Worm (Caenorhabditis elegans) whole organism, L4 larva: Measurements from ENCODE around the gene R160.10.

ENCODE experiments used
- F10B5.3 ChIP-seq: sonication (generic microtip); optimal IDR thresholded peaks from 2 replicates; lab custom pipeline; 2016; ENCODE audit warnings: mild to moderate bottlenecking, missing genetic modification characterization, missing compliant biosample characterization
- F26F4.8 ChIP-seq: fragments of 200-800 bp; sonication (Bioruptor generic); conservative IDR thresholded peaks from 2 replicates; pipeline ENCODE4 v1.3.6; 2022; ENCODE audit warnings: missing genetic modification characterization, missing compliant biosample characterization
- T26A8.4 ChIP-seq: fragments of 200-800 bp; sonication (Bioruptor generic); IDR thresholded peaks from 2 replicates; pipeline ENCODE4 v1.3.6; 2022; ENCODE audit warnings: missing genetic modification characterization, missing compliant biosample characterization
- Y5F2A.4 ChIP-seq: fragments of 200-800 bp; sonication (Bioruptor generic); optimal IDR thresholded peaks from 2 replicates; lab custom pipeline; 2018; ENCODE audit warnings: mild to moderate bottlenecking, missing genetic modification characterization, missing compliant biosample characterization
- ZK546.5 ChIP-seq, 2 experiments: sonication (generic microtip); optimal IDR thresholded peaks; 2 replicates each; lab custom pipeline; 2017; ENCODE audit warnings: missing biosample characterization in 2 of 2, missing genetic modification characterization in 2 of 2
- aha-1 ChIP-seq: fragments of 150-350 bp; peaks from one replicate; lab custom pipeline; 2014; ENCODE audit warnings: missing biosample characterization, missing genetic modification characterization
- arid-1 ChIP-seq: fragments of 200-800 bp; sonication (Bioruptor generic); conservative IDR thresholded peaks from 2 replicates; pipeline ENCODE4 v1.3.6; 2022; ENCODE audit warnings: missing genetic modification reagents, missing genetic modification characterization, missing compliant biosample characterization
- ceh-20 ChIP-seq: fragments of 200-800 bp; sonication (Bioruptor generic); IDR thresholded peaks from 2 replicates; pipeline ENCODE4 v1.3.6; 2022; ENCODE audit warnings: missing genetic modification reagents, missing genetic modification characterization, missing compliant biosample characterization
- ceh-32 ChIP-seq: sonication (generic microtip); optimal IDR thresholded peaks from 2 replicates; lab custom pipeline; 2016; ENCODE audit warnings: mild to moderate bottlenecking, missing genetic modification characterization, missing compliant biosample characterization; ENCODE audit not compliant: poor library complexity
- ceh-44 ChIP-seq: fragments of 200-800 bp; sonication (Bioruptor generic); IDR thresholded peaks from 2 replicates; pipeline ENCODE4 v1.3.6; 2022; ENCODE audit warnings: missing genetic modification reagents, missing genetic modification characterization, missing compliant biosample characterization
- ceh-62 ChIP-seq: sonication (generic microtip); optimal IDR thresholded peaks from 2 replicates; lab custom pipeline; 2017; ENCODE audit warnings: missing biosample characterization, missing genetic modification characterization
- ctbp-1 ChIP-seq: fragments of 200-800 bp; sonication (Bioruptor generic); IDR thresholded peaks from 2 replicates; pipeline ENCODE4 v1.3.6; 2022; ENCODE audit warnings: missing genetic modification reagents, missing genetic modification characterization, missing compliant biosample characterization
- dmd-6 ChIP-seq: fragments of 200-800 bp; sonication (Bioruptor generic); IDR thresholded peaks from 2 replicates; pipeline ENCODE4 v1.3.6; 2022; ENCODE audit warnings: missing genetic modification reagents, missing genetic modification characterization, missing compliant biosample characterization
- dpl-1 ChIP-seq: fragments of 150-350 bp; optimal IDR thresholded peaks from 2 replicates; lab custom pipeline; 2014; ENCODE audit warnings: missing biosample characterization, missing genetic modification reagents, missing genetic modification characterization
- dve-1 ChIP-seq: sonication (generic microtip); optimal IDR thresholded peaks from 2 replicates; lab custom pipeline; 2017; ENCODE audit warnings: antibody characterized with exemption, mild to moderate bottlenecking, missing genetic modification characterization, missing compliant biosample characterization; ENCODE audit not compliant: insufficient read depth
- egl-27 ChIP-seq: sonication (generic microtip); optimal IDR thresholded peaks from 3 replicates; lab custom pipeline; 2017; ENCODE audit warnings: missing biosample characterization, missing genetic modification reagents, missing genetic modification characterization
- egl-43 ChIP-seq: fragments of 200-800 bp; sonication (Bioruptor generic); IDR thresholded peaks from 2 replicates; pipeline ENCODE4 v1.3.6; 2022; ENCODE audit warnings: missing genetic modification reagents, missing genetic modification characterization, missing compliant biosample characterization
- fkh-10 ChIP-seq: fragments of 150-350 bp; optimal IDR thresholded peaks from 2 replicates; lab custom pipeline; 2014; ENCODE audit warnings: missing biosample characterization, missing genetic modification reagents, missing genetic modification characterization
- hlh-11 ChIP-seq: fragments of 200-800 bp; sonication (Bioruptor generic); optimal IDR thresholded peaks from 2 replicates; lab custom pipeline; 2018; ENCODE audit warnings: mild to moderate bottlenecking, missing genetic modification characterization, missing compliant biosample characterization
- lim-7 ChIP-seq: fragments of 200-800 bp; sonication (Bioruptor generic); IDR thresholded peaks from 2 replicates; pipeline ENCODE4 v1.3.6; 2022; ENCODE audit warnings: missing genetic modification characterization, missing compliant biosample characterization
- lin-13 ChIP-seq: fragments of 150-350 bp; optimal IDR thresholded peaks from 2 replicates; lab custom pipeline; 2014; ENCODE audit warnings: missing biosample characterization, missing genetic modification reagents, missing genetic modification characterization
- lin-15B ChIP-seq: fragments of 150-350 bp; sonication (generic microtip); optimal IDR thresholded peaks from 3 replicates; lab custom pipeline; 2014; ENCODE audit warnings: missing biosample characterization, missing genetic modification characterization
- lin-29 ChIP-seq: fragments of 200-800 bp; sonication (Bioruptor generic); IDR thresholded peaks from 2 replicates; pipeline ENCODE4 v1.3.6; 2022; ENCODE audit warnings: missing genetic modification reagents, missing genetic modification characterization, missing compliant biosample characterization
- lin-38 ChIP-seq: fragments of 200-800 bp; sonication (Bioruptor generic); IDR thresholded peaks from 2 replicates; pipeline ENCODE4 v1.3.6; 2022; ENCODE audit warnings: missing genetic modification reagents, missing genetic modification characterization, missing compliant biosample characterization
- lin-39 ChIP-seq: fragments of 150-350 bp; optimal IDR thresholded peaks from 2 replicates; lab custom pipeline; 2014; ENCODE audit warnings: missing biosample characterization, missing genetic modification reagents, missing genetic modification characterization
- mdt-29 ChIP-seq: fragments of 200-800 bp; sonication (Bioruptor generic); IDR thresholded peaks from 2 replicates; pipeline ENCODE4 v1.3.6; 2022; ENCODE audit warnings: missing genetic modification reagents, missing genetic modification characterization, missing compliant biosample characterization
- mes-2 ChIP-seq: sonication (generic microtip); optimal IDR thresholded peaks from 2 replicates; lab custom pipeline; 2016; ENCODE audit warnings: missing genotype, mild to moderate bottlenecking, missing genetic modification characterization, missing compliant biosample characterization; ENCODE audit not compliant: poor library complexity, severe bottlenecking
- nhr-10 ChIP-seq: fragments of 150-350 bp; optimal IDR thresholded peaks from 2 replicates; lab custom pipeline; 2014; ENCODE audit warnings: missing biosample characterization, missing genetic modification characterization
- nhr-102 ChIP-seq: sonication (generic microtip); optimal IDR thresholded peaks from 2 replicates; lab custom pipeline; 2016; ENCODE audit warnings: mild to moderate bottlenecking, missing genetic modification characterization, moderate library complexity, missing compliant biosample characterization
- nhr-11 ChIP-seq: fragments of 150-350 bp; optimal IDR thresholded peaks from 2 replicates; lab custom pipeline; 2014; ENCODE audit warnings: missing biosample characterization, missing genetic modification characterization
- nhr-237 ChIP-seq: sonication (generic microtip); optimal IDR thresholded peaks from 2 replicates; lab custom pipeline; 2017; ENCODE audit warnings: missing biosample characterization, missing genetic modification characterization
- nhr-25 ChIP-seq: sonication (generic microtip); optimal IDR thresholded peaks from 2 replicates; lab custom pipeline; 2017; ENCODE audit warnings: missing genetic modification characterization, mild to moderate bottlenecking, missing compliant biosample characterization, antibody characterized with exemption, moderate library complexity, borderline replicate concordance; ENCODE audit not compliant: insufficient read depth
- nhr-41 ChIP-seq: fragments of 200-800 bp; sonication (Bioruptor generic); IDR thresholded peaks from 2 replicates; pipeline ENCODE4 v1.3.6; 2022; ENCODE audit warnings: missing genetic modification reagents, missing genetic modification characterization, missing compliant biosample characterization
- nhr-42 ChIP-seq: fragments of 200-800 bp; sonication (Bioruptor generic); IDR thresholded peaks from 2 replicates; pipeline ENCODE4 v1.3.6; 2022; ENCODE audit warnings: missing genetic modification characterization, missing compliant biosample characterization
- nhr-48 ChIP-seq: sonication (generic microtip); optimal IDR thresholded peaks from 2 replicates; lab custom pipeline; 2016; ENCODE audit warnings: mild to moderate bottlenecking, missing genetic modification characterization, missing compliant biosample characterization
- nhr-6 ChIP-seq: fragments of 150-350 bp; optimal IDR thresholded peaks from 2 replicates; lab custom pipeline; 2014; ENCODE audit warnings: missing biosample characterization, missing genetic modification characterization
- nhr-76 ChIP-seq: fragments of 150-350 bp; optimal IDR thresholded peaks from 2 replicates; lab custom pipeline; 2014; ENCODE audit warnings: missing biosample characterization, missing genetic modification characterization
- nhr-77 ChIP-seq: fragments of 150-350 bp; optimal IDR thresholded peaks from 2 replicates; lab custom pipeline; 2014; ENCODE audit warnings: missing biosample characterization, missing genetic modification characterization
- pha-4 ChIP-seq, 2 experiments: fragments of 150-350 bp in 1 of 2; fragments of 200-800 bp in 1 of 2; sonication (Bioruptor generic) in 1 of 2; IDR thresholded peaks in 1 of 2; optimal IDR thresholded peaks in 1 of 2; 2 replicates each; pipeline versions ENCODE4 v1.3.6 to Lab custom; 2014 to 2022; ENCODE audit warnings: missing genetic modification characterization in 2 of 2, missing genetic modification reagents in 2 of 2, missing biosample characterization in 1 of 2, missing compliant biosample characterization in 1 of 2
- php-3 ChIP-seq: fragments of 200-800 bp; sonication (Bioruptor generic); IDR thresholded peaks from 2 replicates; pipeline ENCODE4 v1.3.6; 2022; ENCODE audit warnings: missing genetic modification reagents, missing genetic modification characterization, missing compliant biosample characterization
- pqm-1 ChIP-seq: sonication (generic microtip); optimal IDR thresholded peaks from 2 replicates; lab custom pipeline; 2017; ENCODE audit warnings: missing biosample characterization, missing genetic modification characterization
- sdz-12 ChIP-seq: fragments of 200-800 bp; sonication (Bioruptor generic); optimal IDR thresholded peaks from 2 replicates; lab custom pipeline; 2018; ENCODE audit warnings: mild to moderate bottlenecking, missing genetic modification characterization, missing compliant biosample characterization
- skn-1 ChIP-seq: fragments of 150-350 bp; optimal IDR thresholded peaks from 2 replicates; lab custom pipeline; 2014; ENCODE audit warnings: missing biosample characterization, missing genetic modification characterization
- tra-1 ChIP-seq: fragments of 200-800 bp; sonication (Bioruptor generic); IDR thresholded peaks from 2 replicates; pipeline ENCODE4 v1.3.6; 2022; ENCODE audit warnings: missing genetic modification reagents, missing genetic modification characterization, missing compliant biosample characterization
- unc-130 ChIP-seq: sonication (generic microtip); optimal IDR thresholded peaks from 2 replicates; lab custom pipeline; 2016; ENCODE audit warnings: missing genetic modification reagents, missing genetic modification characterization, missing compliant biosample characterization
- unc-39 ChIP-seq: sonication (generic microtip); optimal IDR thresholded peaks from 2 replicates; lab custom pipeline; 2017; ENCODE audit warnings: missing biosample characterization, missing genetic modification characterization
- zfp-2 ChIP-seq: sonication (generic microtip); optimal IDR thresholded peaks from 2 replicates; lab custom pipeline; 2016; ENCODE audit warnings: mild to moderate bottlenecking, missing genetic modification characterization, missing compliant biosample characterization
- zfp-3 ChIP-seq: fragments of 200-800 bp; sonication (Bioruptor generic); conservative IDR thresholded peaks from 2 replicates; pipeline ENCODE4 v1.3.6; 2022; ENCODE audit warnings: missing genetic modification reagents, missing genetic modification characterization, missing compliant biosample characterization
- ztf-11 ChIP-seq: fragments of 150-350 bp; optimal IDR thresholded peaks from 2 replicates; lab custom pipeline; 2014; ENCODE audit warnings: missing biosample characterization, missing genetic modification characterization
- ztf-7 ChIP-seq: fragments of 150-350 bp; optimal IDR thresholded peaks from 2 replicates; lab custom pipeline; 2014; ENCODE audit warnings: missing biosample characterization, missing genetic modification characterization

The R160.10 gene

DNA sequence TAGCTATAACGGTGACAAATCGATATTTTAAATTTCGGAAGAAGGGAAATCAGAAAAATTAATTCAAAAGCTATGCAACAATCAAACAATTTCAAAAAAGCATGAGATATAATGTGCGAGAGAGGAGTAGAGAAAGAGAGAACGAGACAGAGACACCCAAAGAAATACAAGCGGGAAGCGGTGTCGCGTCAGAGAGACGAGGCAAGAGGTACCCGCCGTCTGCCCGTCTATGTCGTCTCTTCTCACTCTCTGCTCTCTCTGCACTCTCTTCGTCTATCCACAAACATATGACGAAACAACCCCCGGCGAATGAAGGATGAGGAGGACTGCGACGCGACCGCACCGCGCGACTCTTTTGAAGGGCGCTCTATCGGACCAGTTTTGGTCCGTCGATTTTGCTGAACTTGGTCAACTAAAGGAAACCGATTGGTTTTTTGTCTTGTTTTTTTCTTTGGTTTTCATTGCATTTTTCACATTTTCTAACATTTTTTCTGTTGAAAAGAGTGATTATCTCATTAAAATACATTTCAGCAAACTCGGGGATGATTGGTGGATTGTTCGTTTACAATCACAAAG, 21.6 kb upstream of the R160.10 start, which contains the start of gene dpy-23 (continued):
- TF ChIP-seq zfp-3 (GFP tag; lab: Robert Waterston, UW) = peak; percentile 67; the same call in 1 of the 2 replicates
- no peak for TF ChIP-seq sdz-12 (GFP tag; lab: Kevin White, UChicago)
- TF ChIP-seq T26A8.4 = peak; percentile 82
- TF ChIP-seq dve-1 (tag; lab: Kevin White, UChicago) = peak; percentile 96
- TF ChIP-seq lim-7 (GFP tag; lab: Robert Waterston, UW) = peak; percentile 63
- peak; percentile 86 for TF ChIP-seq tra-1 (GFP tag; lab: Robert Waterston, UW)
- no peak for TF ChIP-seq lin-39 (tag; lab: Kevin White, UChicago)
- TF ChIP-seq ceh-32 (tag; lab: Kevin White, UChicago) = no peak
- no peak for TF ChIP-seq pqm-1 (tag; lab: Kevin White, UChicago)
- TF ChIP-seq nhr-76 (tag; lab: Kevin White, UChicago) = no peak
- TF ChIP-seq nhr-237 (tag; lab: Kevin White, UChicago) = no peak
- TF ChIP-seq pha-4 (GFP tag; IDR thresholded peaks at IDR 0.05; lab: Robert Waterston, UW) = peak; percentile 73
- peak; percentile 69 for TF ChIP-seq pha-4 (tag; optimal IDR thresholded peaks at IDR 0.05; lab: Kevin White, UChicago)
- peak; percentile 85 for TF ChIP-seq nhr-10 (tag; lab: Kevin White, UChicago)
- no peak for TF ChIP-seq lin-29 (GFP tag; lab: Robert Waterston, UW)
- no peak for TF ChIP-seq unc-130 (GFP tag; lab: Kevin White, UChicago)
- TF ChIP-seq nhr-6 = peak; percentile 95
- peak; percentile 27 for TF ChIP-seq zfp-2
- peak; percentile 98 for TF ChIP-seq hlh-11
- peak; percentile 89 for TF ChIP-seq nhr-77 (tag; lab: Kevin White, UChicago)
- peak; percentile 94 for TF ChIP-seq ctbp-1
- TF ChIP-seq Y5F2A.4 (GFP tag; lab: Kevin White, UChicago) = no peak
- TF ChIP-seq fkh-10 (GFP tag; lab: Kevin White, UChicago) = peak; percentile 70
- TF ChIP-seq arid-1 (GFP tag; lab: Robert Waterston, UW) = peak; percentile 90
- TF ChIP-seq ceh-62 (tag; lab: Kevin White, UChicago) = no peak
- TF ChIP-seq unc-39 = no peak
- TF ChIP-seq egl-43 (GFP tag; lab: Robert Waterston, UW) = peak; percentile 89
- peak; percentile 90 for TF ChIP-seq nhr-25
- TF ChIP-seq lin-13 (GFP tag; lab: Kevin White, UChicago) = peak; percentile 91
- TF ChIP-seq egl-27 = no peak
- peak; percentile 90 for TF ChIP-seq ceh-20
- peak; percentile 77; the same call in 1 of the 2 replicates for TF ChIP-seq nhr-42
- peak; percentile 99 for TF ChIP-seq aha-1
- TF ChIP-seq nhr-102 (tag; lab: Kevin White, UChicago) = peak; percentile 67
- no peak for TF ChIP-seq F26F4.8 (GFP tag; lab: Robert Waterston, UW)
- TF ChIP-seq nhr-41 (GFP tag; lab: Robert Waterston, UW) = peak; percentile 49; the same call in 1 of the 2 replicates
- TF ChIP-seq nhr-11 (tag; lab: Kevin White, UChicago) = peak; percentile 92
- TF ChIP-seq mes-2 = peak; percentile 82
- peak; percentile 90 for TF ChIP-seq dmd-6
- no peak for TF ChIP-seq lin-15B (tag; lab: Kevin White, UChicago)
- TF ChIP-seq mdt-29 = 0 out of 2 replicates have a peak, but pooled peaks have one; percentile 41
- TF ChIP-seq ztf-7 = peak; percentile 52
- no peak for TF ChIP-seq ceh-44
- peak; percentile 88 for TF ChIP-seq nhr-48
- TF ChIP-seq ZK546.5 (tag; optimal IDR thresholded peaks at IDR 0.05; lab: Kevin White, UChicago) = no peak
- TF ChIP-seq lin-38 = peak; percentile 60
- TF ChIP-seq ztf-11 (tag; lab: Kevin White, UChicago) = no peak
- TF ChIP-seq F10B5.3 (tag; lab: Kevin White, UChicago) = peak; percentile 0
- no peak for TF ChIP-seq skn-1 (tag; lab: Kevin White, UChicago)
- TF ChIP-seq dpl-1 (GFP tag; lab: Kevin White, UChicago) = peak; percentile 61
- TF ChIP-seq php-3 (GFP tag; lab: Robert Waterston, UW) = no peak
